Fruit fly (Drosophila melanogaster) whole organism, wandering third instar larva: ENCODE measurements around the gene scrib.

Experiments used
- CG32264 ChIP-seq: fragments of 200-800 bp; sonication (Bioruptor generic); optimal IDR thresholded peaks from 2 replicates; lab custom pipeline; 2016; ENCODE audit warnings: missing biosample characterization, missing genetic modification characterization
- CG9705 ChIP-seq: fragments of 200-800 bp; sonication (Bioruptor generic); optimal IDR thresholded peaks from 2 replicates; lab custom pipeline; 2018; ENCODE audit warnings: missing biosample characterization, mild to moderate bottlenecking, missing genetic modification characterization
- CrebA ChIP-seq: fragments of 200-800 bp; sonication (Bioruptor generic); optimal IDR thresholded peaks from 2 replicates; lab custom pipeline; 2016; ENCODE audit warnings: missing biosample characterization, mild to moderate bottlenecking, missing genetic modification characterization, borderline replicate concordance
- Dfd ChIP-seq: fragments of >200 bp; optimal IDR thresholded peaks from 2 replicates; lab custom pipeline; 2017; ENCODE audit warnings: missing biosample characterization, missing genetic modification characterization
- Sp1 ChIP-seq: fragments of 200-800 bp; sonication (Bioruptor generic); optimal IDR thresholded peaks from 3 replicates; lab custom pipeline; 2019; ENCODE audit warnings: missing biosample characterization, mild to moderate bottlenecking, missing genetic modification characterization, moderate library complexity
- dl ChIP-seq, 2 experiments: fragments of 175-275, 200-275 bp in 1 of 2; fragments of 200-275 bp in 1 of 2; sonication (Bioruptor generic); optimal IDR thresholded peaks; lab custom pipeline; 2018; ENCODE audit warnings: mild to moderate bottlenecking in 2 of 2, missing biosample characterization in 2 of 2, missing genetic modification characterization in 2 of 2, moderate library complexity in 2 of 2; ENCODE audit not compliant: partially characterized antibody in 2 of 2, insufficient read depth in 1 of 2
- fru ChIP-seq: fragments of 200-800 bp; sonication (Bioruptor generic); optimal IDR thresholded peaks from 3 replicates; lab custom pipeline; 2016; ENCODE audit warnings: missing biosample characterization, mild to moderate bottlenecking, missing genetic modification characterization
- h ChIP-seq: fragments of 200-800 bp; sonication (Bioruptor generic); optimal IDR thresholded peaks from 3 replicates; lab custom pipeline; 2016; ENCODE audit warnings: missing biosample characterization, mild to moderate bottlenecking, missing genetic modification characterization
- psq ChIP-seq: fragments of 200-800 bp; sonication (Bioruptor generic); optimal IDR thresholded peaks from 3 replicates; lab custom pipeline; 2017; ENCODE audit warnings: missing biosample characterization, mild to moderate bottlenecking, missing genetic modification characterization, moderate library complexity
- tai ChIP-seq: sonication (Bioruptor generic); optimal IDR thresholded peaks from 2 replicates; lab custom pipeline; 2016; ENCODE audit warnings: missing biosample characterization, missing genetic modification characterization

DNA sequence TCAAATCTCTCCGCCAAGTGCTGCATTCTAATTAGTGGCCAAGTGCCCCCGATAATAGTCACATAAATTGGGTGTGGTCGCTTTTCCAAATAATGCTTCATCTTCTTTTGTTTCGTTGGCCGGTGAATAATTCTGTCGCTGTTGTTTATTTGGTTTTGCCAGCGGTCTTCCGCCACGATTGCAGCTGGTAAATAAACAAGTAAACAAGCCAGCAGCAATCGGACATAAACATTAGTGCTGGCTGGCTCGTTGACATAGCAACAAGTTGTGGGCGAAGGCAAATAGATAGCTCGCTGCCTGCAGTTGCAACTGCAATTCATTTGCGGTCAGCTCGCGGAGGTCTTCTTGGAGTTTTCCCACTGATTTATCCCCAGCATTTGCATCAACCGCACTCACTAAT is 3.0 kb downstream of the scrib start:
- no peak for TF ChIP-seq tai (GFP tag; lab: Kevin White, UChicago)
- no peak for TF ChIP-seq Sp1
- no peak for TF ChIP-seq dl (GFP tag; optimal IDR thresholded peaks at IDR 0.05; lab: Kevin White, UChicago; ENCODE audit: insufficient read depth in 1 of 2, partially characterized antibody in 2 of 2)
- no peak for TF ChIP-seq psq (GFP tag; lab: Kevin White, UChicago)
- TF ChIP-seq h (GFP tag; lab: Kevin White, UChicago), result no peak
- TF ChIP-seq Dfd, result no peak
- no peak for TF ChIP-seq CG32264 (GFP tag; lab: Kevin White, UChicago)
- TF ChIP-seq fru (GFP tag; lab: Kevin White, UChicago), result no peak
- no peak for TF ChIP-seq CG9705 (GFP tag; lab: Kevin White, UChicago)
- TF ChIP-seq CrebA (GFP tag; lab: Kevin White, UChicago), result no peak
